Worm (Caenorhabditis elegans): Measurements from ENCODE around the gene ocr-2.

ocr-2 gene

DNA sequence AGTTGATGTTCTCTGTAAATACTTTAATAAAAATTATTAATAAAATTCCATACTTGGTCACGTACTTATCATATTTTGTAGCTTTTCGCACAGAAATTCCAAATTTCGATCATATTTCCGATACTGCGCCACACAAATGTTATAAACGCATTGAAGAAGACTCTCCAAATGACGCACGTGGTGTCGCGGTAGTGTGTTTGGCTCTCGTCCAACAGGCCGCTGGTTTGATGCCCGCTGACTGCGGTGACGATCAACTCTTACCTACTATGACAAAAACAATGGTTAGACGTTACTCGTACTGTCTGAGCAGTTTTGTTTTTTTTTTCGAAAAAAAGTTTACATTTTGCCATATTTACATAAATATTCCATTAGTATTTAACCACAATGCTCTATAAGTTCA, 33.0 kb upstream of the ocr-2 start (continued):
- TF ChIP-seq crh-2 (tag; optimal IDR thresholded peaks at IDR 0.05) (peak; percentile 58), snpc-4 (tag; optimal IDR thresholded peaks at IDR 0.05) (no peak), nhr-6 (tag; optimal IDR thresholded peaks at IDR 0.05) (no peak), nhr-10 (tag; optimal IDR thresholded peaks at IDR 0.05) (no peak), nhr-129 (tag; optimal IDR thresholded peaks at IDR 0.05) (peak; percentile 81), lin-11 (tag; optimal IDR thresholded peaks at IDR 0.05) (peak; percentile 66), F13H6.1 (tag; optimal IDR thresholded peaks at IDR 0.05) (peak; percentile 63)

DNA sequence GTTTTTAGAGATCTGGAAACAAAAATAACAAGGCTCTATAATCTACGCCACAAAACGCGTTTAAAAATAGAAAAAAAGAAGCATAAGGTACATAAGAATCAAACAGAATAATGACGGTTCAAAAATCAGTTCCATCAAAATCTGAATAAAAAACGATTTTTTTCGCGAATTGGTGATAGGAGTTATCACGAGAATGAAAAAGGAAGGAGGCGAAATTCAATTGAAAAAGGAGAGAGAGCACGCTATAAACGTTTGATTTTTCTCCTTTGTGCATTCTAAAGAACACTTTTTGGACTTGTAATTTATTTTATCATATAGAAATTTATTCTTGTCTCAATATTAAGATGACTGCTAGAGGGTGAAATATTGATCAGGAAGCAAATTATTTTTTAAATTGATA, 31.5 kb upstream of the ocr-2 start:
- TF ChIP-seq lsy-2 (tag; optimal IDR thresholded peaks at IDR 0.05) (no peak), ztf-11 (tag; optimal IDR thresholded peaks at IDR 0.05) (no peak), fos-1 (tag; optimal IDR thresholded peaks at IDR 0.05) (peak; percentile 56), nhr-23 (tag; optimal IDR thresholded peaks at IDR 0.05) (no peak), unc-62 (GFP tag; optimal IDR thresholded peaks at IDR 0.05) (no peak), elt-1 (tag; optimal IDR thresholded peaks at IDR 0.05) (no peak), mdl-1 (tag; optimal IDR thresholded peaks at IDR 0.05) (no peak), lin-39 (tag; optimal IDR thresholded peaks at IDR 0.05) (no peak), sma-9 (GFP tag; optimal IDR thresholded peaks at IDR 0.05) (peak; percentile 27), sma-9 (tag; optimal IDR thresholded peaks at IDR 0.05) (no peak), sma-3 (GFP tag; optimal IDR thresholded peaks at IDR 0.05) (no peak), zag-1 (tag; optimal IDR thresholded peaks at IDR 0.05) (no peak), lin-11 (tag; optimal IDR thresholded peaks at IDR 0.05) (no peak), ceh-82 (tag; optimal IDR thresholded peaks at IDR 0.05) (no peak)

- TF ChIP-seq sma-3 (GFP tag; optimal IDR thresholded peaks at IDR 0.05) (no peak), R02D3.7 (tag; optimal IDR thresholded peaks at IDR 0.05) (no peak), nhr-77 (tag; optimal IDR thresholded peaks at IDR 0.05) (no peak), elt-1 (tag; optimal IDR thresholded peaks at IDR 0.05) (peak; percentile 86), nhr-25 (tag; optimal IDR thresholded peaks at IDR 0.05) (peak; percentile 37), lin-13 (GFP tag; optimal IDR thresholded peaks at IDR 0.05) (no peak), sma-9 (GFP tag; optimal IDR thresholded peaks at IDR 0.05) (peak; percentile 80), sma-9 (tag; optimal IDR thresholded peaks at IDR 0.05) (no peak), ceh-16 (tag; optimal IDR thresholded peaks at IDR 0.05) (peak; percentile 12), ztf-1 (GFP tag; conservative IDR thresholded peaks at IDR 0.05) (no peak), unc-39 (tag; optimal IDR thresholded peaks at IDR 0.05) (no peak), mdl-1 (tag; optimal IDR thresholded peaks at IDR 0.05) (no peak)
Measured at ce11 chrIV:8247341-8247740, 27.5 kb upstream of the ocr-2 start.

DNA sequence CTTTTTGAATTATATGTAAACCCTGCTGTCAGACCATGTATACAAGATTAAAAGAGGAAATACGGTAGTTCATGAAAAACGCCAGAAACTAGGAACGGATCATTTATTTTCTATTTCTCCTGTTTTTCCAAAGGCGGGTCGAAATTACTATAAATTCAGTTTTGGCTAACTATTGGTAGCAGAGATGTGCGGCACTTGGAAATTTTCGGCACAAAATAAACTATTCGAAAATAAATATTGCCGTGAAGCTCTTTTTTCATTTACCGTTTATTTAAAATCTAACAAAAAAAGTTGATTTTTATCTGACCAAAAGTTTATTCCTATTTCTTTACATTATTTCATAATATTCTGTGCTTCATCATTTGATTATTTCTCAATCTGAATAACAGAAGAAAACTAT, 24.2 kb upstream of the ocr-2 start, which contains the start of gene T09A12.1:
Gene T09A12.1, plus strand, starts transcription at position 301 of the 400 bp plus-strand sequence.
- TF ChIP-seq sem-4 (tag; optimal IDR thresholded peaks at IDR 0.05) = no peak
- no peak for TF ChIP-seq R02D3.7 (tag; optimal IDR thresholded peaks at IDR 0.05)
- TF ChIP-seq unc-39 (tag; optimal IDR thresholded peaks at IDR 0.05) = no peak
- no peak for TF ChIP-seq aly-2 (tag; optimal IDR thresholded peaks at IDR 0.05)
- no peak for TF ChIP-seq nhr-129 (tag; optimal IDR thresholded peaks at IDR 0.05)
- TF ChIP-seq elt-1 (tag; optimal IDR thresholded peaks at IDR 0.05) = no peak
- TF ChIP-seq zag-1 (tag; optimal IDR thresholded peaks at IDR 0.05) = no peak
- no peak for TF ChIP-seq fos-1 (tag; optimal IDR thresholded peaks at IDR 0.05)
- TF ChIP-seq Y55F3AM.14 (GFP tag; optimal IDR thresholded peaks at IDR 0.05) = no peak
- no peak for TF ChIP-seq unc-62 (GFP tag; optimal IDR thresholded peaks at IDR 0.05)
- no peak for TF ChIP-seq nhr-12 (tag; optimal IDR thresholded peaks at IDR 0.05)
- no peak for TF ChIP-seq lin-11 (tag; optimal IDR thresholded peaks at IDR 0.05)
- no peak for TF ChIP-seq ZK546.5 (tag; optimal IDR thresholded peaks at IDR 0.05)
- TF ChIP-seq ztf-1 (GFP tag; conservative IDR thresholded peaks at IDR 0.05) = no peak
- TF ChIP-seq egl-27 (tag; optimal IDR thresholded peaks at IDR 0.05) = no peak
- no peak for TF ChIP-seq snpc-4 (tag; optimal IDR thresholded peaks at IDR 0.05)
- no peak for TF ChIP-seq mab-5 (tag; optimal IDR thresholded peaks at IDR 0.05)
- TF ChIP-seq nhr-237 (tag; optimal IDR thresholded peaks at IDR 0.05) = no peak
- no peak for TF ChIP-seq skn-1 (tag; optimal IDR thresholded peaks at IDR 0.05)
- TF ChIP-seq mdl-1 (tag; optimal IDR thresholded peaks at IDR 0.05) = no peak

DNA sequence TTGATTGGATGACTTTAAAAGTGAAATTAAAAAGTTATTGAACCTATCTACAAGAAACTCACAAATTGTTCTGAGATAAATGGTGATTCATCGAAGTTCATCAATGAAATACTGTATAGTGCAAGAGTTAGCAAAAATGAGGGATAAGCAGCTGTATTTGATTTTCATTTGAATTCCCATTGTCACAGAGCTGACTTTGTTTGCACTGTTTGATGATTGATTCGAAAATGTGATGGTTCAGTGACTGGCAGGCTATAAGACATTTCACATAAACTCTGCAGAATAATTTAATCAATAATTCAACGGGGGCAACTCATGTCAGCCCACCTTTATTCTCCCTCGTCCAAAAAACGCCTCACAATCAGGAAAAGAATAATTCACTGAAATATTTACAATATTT, 23.7 kb upstream of the ocr-2 start, which contains the start of gene T09A12.8:
Gene T09A12.8, minus strand, starts transcription at position 101 of the 400 bp plus-strand sequence.
- TF ChIP-seq mdl-1 (tag; optimal IDR thresholded peaks at IDR 0.05) (no peak), nhr-237 (tag; optimal IDR thresholded peaks at IDR 0.05) (no peak), zag-1 (tag; optimal IDR thresholded peaks at IDR 0.05) (no peak), sma-3 (GFP tag; optimal IDR thresholded peaks at IDR 0.05) (no peak), elt-1 (tag; optimal IDR thresholded peaks at IDR 0.05) (no peak), nhr-12 (tag; optimal IDR thresholded peaks at IDR 0.05) (no peak), unc-39 (tag; optimal IDR thresholded peaks at IDR 0.05) (no peak)

All from whole organism, L2 larva.